Worm (Caenorhabditis elegans) whole organism, midembryonic: ENCODE results near the gene F31F4.17.

ENCODE experiments used
- T22C8.4 ChIP-seq: fragments of 200-800 bp; sonication (Bioruptor generic); IDR thresholded peaks from 2 replicates; pipeline ENCODE4 v1.3.6; 2022; ENCODE audit warnings: missing genetic modification characterization, missing compliant biosample characterization
- cog-1 ChIP-seq: sonication (generic microtip); optimal IDR thresholded peaks from 2 replicates; lab custom pipeline; 2016; ENCODE audit warnings: missing genetic modification characterization, missing compliant biosample characterization
- flt-1 ChIP-seq: fragments of 200-800 bp; sonication (Bioruptor generic); IDR thresholded peaks from 2 replicates; pipeline ENCODE4 v1.3.6; 2022; ENCODE audit warnings: missing genetic modification characterization, missing compliant biosample characterization
- klf-2 ChIP-seq: fragments of 200-800 bp; sonication (Bioruptor generic); conservative IDR thresholded peaks from 2 replicates; pipeline ENCODE4 v1.3.6; 2022; ENCODE audit warnings: missing genetic modification reagents, missing genetic modification characterization, missing compliant biosample characterization
- med-1 ChIP-seq: sonication (generic microtip); optimal IDR thresholded peaks from 2 replicates; lab custom pipeline; 2017; ENCODE audit warnings: missing genetic modification characterization, mild to moderate bottlenecking, missing compliant biosample characterization, antibody characterized with exemption, missing genetic modification reagents; ENCODE audit not compliant: insufficient read depth
- ref-1 ChIP-seq: fragments of 200-800 bp; sonication (Bioruptor generic); conservative IDR thresholded peaks from 2 replicates; pipeline ENCODE4 v1.3.6; 2022; ENCODE audit warnings: missing genetic modification reagents, missing genetic modification characterization, missing compliant biosample characterization
- tab-1 ChIP-seq: fragments of 200-800 bp; sonication (Bioruptor generic); IDR thresholded peaks from 2 replicates; pipeline ENCODE4 v1.3.6; 2022; ENCODE audit warnings: missing genetic modification characterization, missing compliant biosample characterization
- ztf-23 ChIP-seq: fragments of 200-800 bp; sonication (Bioruptor generic); IDR thresholded peaks from 2 replicates; pipeline ENCODE4 v1.3.6; 2022; ENCODE audit warnings: missing genetic modification reagents, missing genetic modification characterization, missing compliant biosample characterization
- ztf-29 ChIP-seq: fragments of 200-800 bp; sonication (Bioruptor generic); IDR thresholded peaks from 2 replicates; pipeline ENCODE4 v1.3.6; 2022; ENCODE audit warnings: missing genetic modification reagents, missing genetic modification characterization, missing compliant biosample characterization

The F31F4.17 gene

DNA sequence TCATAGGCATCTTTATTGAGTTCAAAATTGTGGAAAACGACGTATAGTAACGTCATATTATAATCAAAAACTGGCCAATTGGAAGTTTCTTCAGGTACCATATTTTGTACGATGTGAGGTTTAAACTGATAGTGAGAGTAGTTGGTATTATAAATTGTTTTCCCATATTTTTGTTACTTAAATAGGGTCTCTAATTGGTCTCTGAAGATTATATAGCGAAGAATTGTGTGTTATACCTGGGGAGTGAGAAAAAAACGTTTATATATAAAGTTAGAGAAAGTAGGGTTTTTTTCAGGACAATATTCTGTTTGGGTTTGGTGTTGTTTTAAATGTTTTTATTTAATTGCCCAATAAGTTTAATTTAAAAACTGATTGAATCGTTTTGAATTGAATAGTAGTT lies 35.2 kb downstream of the F31F4.17 start, which contains the start of gene srt-17:
Gene srt-17, minus strand, starts transcription at position 101 of the 400 bp plus-strand sequence.
- no peak for TF ChIP-seq ref-1 (GFP tag; lab: Robert Waterston, UW)
- TF ChIP-seq med-1 (GFP tag; lab: Kevin White, UChicago) = no peak
- TF ChIP-seq klf-2 (GFP tag; lab: Robert Waterston, UW) = no peak
- TF ChIP-seq tab-1 (GFP tag; lab: Robert Waterston, UW) = no peak
- no peak for TF ChIP-seq cog-1
- TF ChIP-seq ztf-23 (GFP tag; lab: Robert Waterston, UW) = no peak

DNA sequence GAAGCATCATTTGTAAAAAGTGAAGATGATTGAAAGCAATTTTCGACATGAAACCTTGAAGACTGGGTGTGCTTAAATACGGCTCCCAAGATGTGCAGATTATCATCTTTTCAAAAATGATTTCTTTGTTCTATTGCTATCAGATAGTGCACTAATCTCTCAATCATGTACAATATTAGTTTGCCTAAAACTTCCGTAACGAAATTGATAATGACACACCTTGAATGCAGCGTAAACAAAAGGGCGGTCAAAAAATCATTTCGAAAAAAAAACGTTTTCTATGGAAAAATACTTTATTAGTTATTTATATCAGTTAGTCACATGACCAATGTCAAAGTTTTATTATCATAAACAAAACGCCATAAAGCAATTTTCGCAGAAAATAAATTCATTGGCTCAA lies 37.2 kb downstream of the F31F4.17 start, which contains the start of gene F48G7.5:
Gene F48G7.5, minus strand, starts transcription at position 34 of the 400 bp plus-strand sequence.
- no peak for TF ChIP-seq tab-1 (GFP tag; lab: Robert Waterston, UW)
- TF ChIP-seq klf-2 (GFP tag; lab: Robert Waterston, UW) = no peak
- no peak for TF ChIP-seq T22C8.4 (GFP tag; lab: Robert Waterston, UW)
- no peak for TF ChIP-seq ztf-23 (GFP tag; lab: Robert Waterston, UW)
- no peak for TF ChIP-seq med-1 (GFP tag; lab: Kevin White, UChicago)
- no peak for TF ChIP-seq ztf-29 (GFP tag; lab: Robert Waterston, UW)
- TF ChIP-seq flt-1 (GFP tag; lab: Robert Waterston, UW) = no peak
- no peak for TF ChIP-seq ref-1 (GFP tag; lab: Robert Waterston, UW)
- TF ChIP-seq cog-1 = no peak

DNA sequence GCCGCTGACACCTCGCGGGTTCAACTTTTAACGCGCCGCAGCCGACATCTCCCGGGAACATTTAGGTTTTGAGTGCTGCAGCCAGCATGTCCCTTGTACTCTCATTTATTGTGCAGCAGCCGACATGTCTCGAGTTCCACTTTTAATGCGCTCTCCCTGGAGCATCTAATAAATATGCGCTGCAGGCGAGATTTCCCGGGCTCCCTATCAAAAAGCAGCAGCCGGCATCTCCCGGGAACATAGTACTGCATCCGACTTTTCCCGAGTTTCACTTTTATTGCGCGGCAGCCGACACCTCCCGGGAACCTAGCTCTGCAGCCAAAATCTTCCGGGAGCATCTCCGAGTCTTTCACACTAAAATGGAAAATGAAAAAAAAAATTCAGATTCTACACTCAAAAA lies 39.1 kb downstream of the F31F4.17 start:
- TF ChIP-seq klf-2 (GFP tag; lab: Robert Waterston, UW) (no peak), ztf-29 (GFP tag; lab: Robert Waterston, UW) (no peak), med-1 (GFP tag; lab: Kevin White, UChicago) (no peak), ref-1 (GFP tag; lab: Robert Waterston, UW) (no peak), flt-1 (GFP tag; lab: Robert Waterston, UW) (no peak), T22C8.4 (GFP tag; lab: Robert Waterston, UW) (no peak), tab-1 (GFP tag; lab: Robert Waterston, UW) (no peak), ztf-23 (GFP tag; lab: Robert Waterston, UW) (no peak)

DNA sequence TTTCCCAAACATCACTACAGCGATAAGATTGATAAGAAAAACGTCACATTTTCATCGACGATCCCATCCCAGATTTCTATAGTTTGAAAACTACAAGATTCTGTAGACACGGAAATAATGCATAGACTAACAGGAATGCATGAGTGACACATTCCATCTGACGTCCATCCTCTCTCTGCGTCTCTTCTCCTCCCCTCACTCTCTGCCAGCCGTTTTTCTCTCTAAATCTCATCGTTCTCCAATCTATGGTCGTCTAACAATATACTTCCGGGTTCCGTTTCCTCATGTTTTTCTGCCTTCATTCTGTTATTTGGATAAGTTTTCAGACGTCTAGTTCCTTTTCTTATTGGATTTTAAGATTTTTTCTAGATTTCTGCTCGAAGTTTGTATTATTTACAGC lies 41.1 kb downstream of the F31F4.17 start, which contains the start of gene F48G7.4:
Gene F48G7.4, plus strand, starts transcription at position 400 of the 400 bp plus-strand sequence.
- TF ChIP-seq cog-1 (peak; percentile 24), flt-1 (GFP tag; lab: Robert Waterston, UW) (no peak)

DNA sequence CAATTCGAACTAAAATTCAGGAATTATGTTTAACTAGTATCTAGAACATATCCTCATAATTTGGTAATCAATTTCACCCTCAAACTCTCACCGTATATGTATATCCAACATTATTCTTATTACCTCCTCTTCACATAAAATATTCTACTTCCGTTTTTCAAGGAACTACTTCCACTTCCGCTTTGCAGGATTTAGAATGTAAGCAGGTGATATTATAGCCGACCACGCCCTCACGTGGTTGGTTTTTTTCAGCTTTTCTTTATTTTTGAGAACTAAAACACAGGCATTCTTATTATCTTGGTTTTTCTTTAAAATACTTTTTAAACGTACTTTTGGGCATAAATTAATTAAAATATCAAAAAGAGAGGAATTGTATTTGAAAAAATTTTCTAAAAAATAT lies 42.2 kb downstream of the F31F4.17 start:
- TF ChIP-seq tab-1 (GFP tag; lab: Robert Waterston, UW) (no peak), ztf-23 (GFP tag; lab: Robert Waterston, UW) (no peak), flt-1 (GFP tag; lab: Robert Waterston, UW) (no peak), T22C8.4 (GFP tag; lab: Robert Waterston, UW) (no peak), cog-1 (no peak), ref-1 (GFP tag; lab: Robert Waterston, UW) (no peak), klf-2 (GFP tag; lab: Robert Waterston, UW) (no peak), ztf-29 (GFP tag; lab: Robert Waterston, UW) (no peak), med-1 (GFP tag; lab: Kevin White, UChicago) (no peak)

DNA sequence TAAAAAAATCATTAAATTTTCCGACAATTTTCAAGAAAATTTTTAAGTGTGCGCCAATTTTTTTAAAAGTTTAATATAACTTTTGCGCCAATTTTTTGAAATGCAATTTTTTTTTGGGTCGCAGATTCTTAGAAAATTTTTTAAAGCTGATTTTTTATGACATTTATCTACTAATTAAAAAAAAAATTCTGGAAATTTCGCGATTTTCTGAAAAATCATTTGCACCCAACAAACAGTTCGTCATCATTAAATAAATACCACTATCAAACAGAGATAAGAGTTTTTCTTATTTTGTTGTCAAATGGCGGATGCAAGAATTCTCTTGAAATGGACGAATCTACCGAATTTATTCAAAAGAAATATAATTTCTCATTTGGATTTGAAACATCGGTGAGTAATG lies 44.8 kb downstream of the F31F4.17 start, which contains the start of gene F48G7.13:
Gene F48G7.13, plus strand, starts transcription at position 301 of the 400 bp plus-strand sequence.
- TF ChIP-seq ztf-23 (GFP tag; lab: Robert Waterston, UW) (no peak), ztf-29 (GFP tag; lab: Robert Waterston, UW) (no peak), klf-2 (GFP tag; lab: Robert Waterston, UW) (no peak), T22C8.4 (GFP tag; lab: Robert Waterston, UW) (no peak), med-1 (GFP tag; lab: Kevin White, UChicago) (no peak), tab-1 (GFP tag; lab: Robert Waterston, UW) (no peak), ref-1 (GFP tag; lab: Robert Waterston, UW) (no peak)

DNA sequence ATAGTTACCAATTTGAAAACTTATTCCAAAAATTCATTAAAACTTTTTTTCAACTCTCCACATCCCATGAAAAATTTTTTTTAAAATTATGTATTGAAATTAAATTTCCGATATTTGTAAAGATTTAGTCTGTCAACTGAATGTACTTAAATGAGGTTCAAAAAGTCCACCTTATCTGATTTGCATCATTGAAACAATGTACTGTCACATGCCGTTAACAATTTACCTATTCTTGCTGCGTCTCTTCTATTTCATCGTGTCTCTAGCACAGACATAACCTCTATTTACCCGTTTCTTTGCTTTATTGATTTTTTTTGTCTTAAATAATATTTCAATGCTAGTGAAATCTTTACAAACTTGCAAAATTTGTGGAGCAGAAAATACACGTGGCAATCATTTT lies 49.9 kb downstream of the F31F4.17 start, which contains the start of gene nhr-90:
Gene nhr-90, plus strand, starts transcription at position 296 of the 400 bp plus-strand sequence.
- TF ChIP-seq ztf-23 (GFP tag; lab: Robert Waterston, UW) = no peak
- no peak for TF ChIP-seq ref-1 (GFP tag; lab: Robert Waterston, UW)
- TF ChIP-seq med-1 (GFP tag; lab: Kevin White, UChicago) = no peak
- no peak for TF ChIP-seq T22C8.4 (GFP tag; lab: Robert Waterston, UW)
- TF ChIP-seq klf-2 (GFP tag; lab: Robert Waterston, UW) = no peak
- TF ChIP-seq flt-1 (GFP tag; lab: Robert Waterston, UW) = no peak
- no peak for TF ChIP-seq ztf-29 (GFP tag; lab: Robert Waterston, UW)
- TF ChIP-seq cog-1 = no peak
- no peak for TF ChIP-seq tab-1 (GFP tag; lab: Robert Waterston, UW)

DNA sequence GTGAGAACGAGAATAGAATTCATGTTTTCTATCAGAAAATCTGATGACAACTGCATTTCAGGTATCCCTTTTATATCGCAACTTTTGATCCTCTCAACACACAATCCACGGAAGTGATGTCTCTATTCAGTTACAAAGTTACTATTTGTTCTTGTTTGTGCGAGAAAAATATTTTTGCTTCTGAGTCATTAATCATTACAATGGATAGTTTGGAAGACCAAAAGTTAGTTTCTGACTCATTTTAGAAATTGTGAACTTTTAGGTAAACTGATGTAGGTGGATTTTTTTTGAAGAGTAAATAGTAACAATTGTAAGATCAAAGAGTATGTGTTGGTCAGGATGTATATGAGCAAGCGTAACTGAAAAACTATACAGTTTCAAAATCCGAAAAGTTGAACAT lies 50.4 kb downstream of the F31F4.17 start, which contains the start of gene srlf-36:
Gene srlf-36, minus strand, starts transcription at position 101 of the 400 bp plus-strand sequence.
- no peak for TF ChIP-seq med-1 (GFP tag; lab: Kevin White, UChicago)
- no peak for TF ChIP-seq cog-1
- TF ChIP-seq ref-1 (GFP tag; lab: Robert Waterston, UW) = no peak
- TF ChIP-seq T22C8.4 (GFP tag; lab: Robert Waterston, UW) = no peak
- TF ChIP-seq flt-1 (GFP tag; lab: Robert Waterston, UW) = no peak
- no peak for TF ChIP-seq ztf-23 (GFP tag; lab: Robert Waterston, UW)
- no peak for TF ChIP-seq tab-1 (GFP tag; lab: Robert Waterston, UW)
- TF ChIP-seq ztf-29 (GFP tag; lab: Robert Waterston, UW) = no peak
- TF ChIP-seq klf-2 (GFP tag; lab: Robert Waterston, UW) = no peak

DNA sequence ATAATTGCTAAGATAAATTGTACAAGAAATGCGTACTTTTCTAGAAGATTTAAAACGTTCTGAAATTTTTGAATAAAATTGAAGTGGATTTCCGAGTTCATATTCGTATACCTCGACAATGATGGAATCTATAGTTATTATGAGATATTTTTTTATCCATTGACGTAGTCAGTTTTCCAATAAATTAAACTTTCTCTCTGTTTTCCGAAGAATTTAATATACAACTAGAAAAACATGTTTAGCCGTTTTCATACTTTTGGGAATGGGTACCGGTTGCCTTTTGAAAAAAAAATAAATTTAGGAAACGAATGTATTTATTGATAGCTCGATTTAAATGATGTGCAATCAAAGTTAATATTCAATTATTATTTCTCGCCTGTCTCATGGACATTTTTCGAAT lies 51.3 kb downstream of the F31F4.17 start, which contains the start of gene srw-109:
Gene srw-109, minus strand, starts transcription at position 101 of the 400 bp plus-strand sequence.
- TF ChIP-seq ztf-29 (GFP tag; lab: Robert Waterston, UW) (no peak), ztf-23 (GFP tag; lab: Robert Waterston, UW) (no peak), ref-1 (GFP tag; lab: Robert Waterston, UW) (no peak), flt-1 (GFP tag; lab: Robert Waterston, UW) (no peak), tab-1 (GFP tag; lab: Robert Waterston, UW) (no peak), klf-2 (GFP tag; lab: Robert Waterston, UW) (no peak), cog-1 (no peak), med-1 (GFP tag; lab: Kevin White, UChicago) (no peak)
